Fruit fly (Drosophila melanogaster) whole organism, embryonic: ENCODE measurements around the gene dpr18.

ENCODE experiments used
- Atf3 ChIP-seq: fragments of 200-800 bp; sonication (Bioruptor generic); optimal IDR thresholded peaks from 3 replicates; lab custom pipeline; 2016; ENCODE audit warnings: missing biosample characterization, missing genetic modification characterization
- CG10267 ChIP-seq: fragments of 200-800 bp; sonication (Bioruptor generic); optimal IDR thresholded peaks from 2 replicates; lab custom pipeline; 2018; ENCODE audit warnings: missing biosample characterization, mild to moderate bottlenecking, missing genetic modification characterization, moderate library complexity
- CG10959 ChIP-seq: fragments of 200-800 bp; sonication (Bioruptor generic); IDR thresholded peaks from 2 replicates; pipeline ENCODE4 v1.3.6; 2022; ENCODE audit warnings: missing biosample characterization, missing genetic modification characterization
- CG13624 ChIP-seq: fragments of 200-800 bp; sonication (Bioruptor generic); optimal IDR thresholded peaks from 2 replicates; lab custom pipeline; 2016; ENCODE audit warnings: missing biosample characterization, missing genetic modification characterization
- CG17612 ChIP-seq: fragments of 200-800 bp; sonication (Bioruptor generic); IDR thresholded peaks from 2 replicates; pipeline ENCODE4 v1.3.6; 2022; ENCODE audit warnings: missing biosample characterization, missing genetic modification characterization
- CG17829 ChIP-seq: fragments of 200-800 bp; optimal IDR thresholded peaks from 2 replicates; lab custom pipeline; 2019; ENCODE audit warnings: missing biosample characterization, mild to moderate bottlenecking, missing genetic modification characterization, moderate library complexity
- CG1832 ChIP-seq: fragments of 200-800 bp; sonication (Bioruptor generic); optimal IDR thresholded peaks from 2 replicates; lab custom pipeline; 2017; ENCODE audit warnings: missing biosample characterization, mild to moderate bottlenecking, missing genetic modification characterization, inconsistent platforms
- CG18764 ChIP-seq: fragments of 200-800 bp; sonication (Bioruptor generic); optimal IDR thresholded peaks from 3 replicates; lab custom pipeline; 2016; ENCODE audit warnings: missing biosample characterization, missing genetic modification characterization
- CG2120 ChIP-seq: fragments of 200-800 bp; sonication (Bioruptor generic); optimal IDR thresholded peaks from 3 replicates; lab custom pipeline; 2016; ENCODE audit warnings: missing biosample characterization, missing genetic modification characterization
- CG30020 ChIP-seq: fragments of 200-800 bp; optimal IDR thresholded peaks from 2 replicates; lab custom pipeline; 2019; ENCODE audit warnings: missing biosample characterization, mild to moderate bottlenecking, missing genetic modification characterization, moderate library complexity
- CG31388 ChIP-seq: fragments of 200-800 bp; sonication (Bioruptor generic); optimal IDR thresholded peaks from 2 replicates; lab custom pipeline; 2016; ENCODE audit warnings: missing biosample characterization, missing genetic modification characterization
- CG3407 ChIP-seq: fragments of 200-800 bp; sonication (Bioruptor generic); optimal IDR thresholded peaks from 2 replicates; lab custom pipeline; 2018; ENCODE audit warnings: missing biosample characterization, mild to moderate bottlenecking, missing genetic modification characterization
- CG4360 ChIP-seq: fragments of 200-800 bp; sonication (Bioruptor generic); IDR thresholded peaks from 2 replicates; pipeline ENCODE4 v1.3.6; 2022; ENCODE audit warnings: missing biosample characterization, missing genetic modification characterization
- CG5180 ChIP-seq: fragments of 200-800 bp; sonication (Bioruptor generic); optimal IDR thresholded peaks from 3 replicates; lab custom pipeline; 2017; ENCODE audit warnings: missing biosample characterization, missing genetic modification characterization, mild to moderate bottlenecking, moderate library complexity, missing genetic modification reagents
- CG5953 ChIP-seq: fragments of 200-800 bp; sonication (Bioruptor generic); IDR thresholded peaks from 2 replicates; pipeline ENCODE4 v1.3.6; 2022; ENCODE audit warnings: missing biosample characterization, missing genetic modification characterization
- CG7357 ChIP-seq: fragments of 200-800 bp; sonication (Bioruptor generic); IDR thresholded peaks from 3 replicates; pipeline ENCODE4 v1.3.6; 2022; ENCODE audit warnings: missing biosample characterization, missing genetic modification characterization
- CG7839 ChIP-seq: fragments of 200-800 bp; sonication (Bioruptor generic); optimal IDR thresholded peaks from 3 replicates; lab custom pipeline; 2018; ENCODE audit warnings: missing biosample characterization, mild to moderate bottlenecking, missing genetic modification characterization, moderate library complexity
- Chrac-16 ChIP-seq: fragments of 200-800 bp; sonication (Bioruptor generic); optimal IDR thresholded peaks from 3 replicates; lab custom pipeline; 2016; ENCODE audit warnings: missing biosample characterization, missing genetic modification characterization
- Dll ChIP-seq: fragments of 200-800 bp; sonication (Bioruptor generic); IDR thresholded peaks from 4 replicates; pipeline ENCODE4 v1.3.6; 2022; ENCODE audit warnings: missing biosample characterization, missing genetic modification characterization; ENCODE audit not compliant: partially characterized antibody
- E2f1 ChIP-seq: fragments of 200-800 bp; sonication (Bioruptor generic); IDR thresholded peaks from 2 replicates; pipeline ENCODE4 v1.3.6; 2022; ENCODE audit warnings: missing biosample characterization, missing genetic modification characterization
- Ets97D ChIP-seq: fragments of 200-800 bp; sonication (Bioruptor generic); optimal IDR thresholded peaks from 3 replicates; lab custom pipeline; 2016; ENCODE audit warnings: missing biosample characterization, missing genetic modification characterization
- HHEX ChIP-seq: fragments of 200-800 bp; sonication (Bioruptor generic); optimal IDR thresholded peaks from 3 replicates; lab custom pipeline; 2017; ENCODE audit warnings: missing biosample characterization, mild to moderate bottlenecking, missing genetic modification characterization, missing genetic modification reagents
- Hr3 ChIP-seq: fragments of 200-800 bp; sonication (Bioruptor generic); optimal IDR thresholded peaks from 3 replicates; lab custom pipeline; 2016; ENCODE audit warnings: missing biosample characterization, missing genetic modification characterization
- Hr78 ChIP-seq, 2 experiments: fragments of 200-800 bp in 1 of 2; fragments of >200 bp in 1 of 2; sonication (Bioruptor generic) in 1 of 2; optimal IDR thresholded peaks; 2 replicates each; lab custom pipeline; 2017 to 2019; ENCODE audit warnings: missing biosample characterization in 2 of 2, missing genetic modification characterization in 2 of 2, mild to moderate bottlenecking in 1 of 2, moderate library complexity in 1 of 2
- Scr ChIP-seq: fragments of 200-800 bp; sonication (Bioruptor generic); IDR thresholded peaks from 2 replicates; pipeline ENCODE4 v1.3.6; 2022; ENCODE audit warnings: missing biosample characterization, missing genetic modification characterization; ENCODE audit not compliant: partially characterized antibody
- Sox102F ChIP-seq: fragments of 200-800 bp; sonication (Bioruptor generic); optimal IDR thresholded peaks from 2 replicates; lab custom pipeline; 2018; ENCODE audit warnings: missing biosample characterization, mild to moderate bottlenecking, missing genetic modification characterization, moderate library complexity
- TFAM ChIP-seq: fragments of 200-800 bp; sonication (Bioruptor generic); optimal IDR thresholded peaks from 2 replicates; lab custom pipeline; 2017; ENCODE audit warnings: missing biosample characterization, missing genetic modification characterization, inconsistent platforms
- ara ChIP-seq: fragments of 200-800 bp; sonication (Bioruptor generic); IDR thresholded peaks from 2 replicates; pipeline ENCODE4 v1.3.6; 2022; ENCODE audit warnings: missing biosample characterization, missing genetic modification characterization
- bbx ChIP-seq: fragments of 200-800 bp; sonication (Bioruptor generic); IDR thresholded peaks from 2 replicates; pipeline ENCODE4 v1.3.6; 2022; ENCODE audit warnings: missing biosample characterization, missing genetic modification characterization; ENCODE audit not compliant: partially characterized antibody
- caup ChIP-seq: fragments of 200-800 bp; sonication (Bioruptor generic); optimal IDR thresholded peaks from 3 replicates; lab custom pipeline; 2017; ENCODE audit warnings: missing biosample characterization, mild to moderate bottlenecking, missing genetic modification characterization, moderate library complexity; ENCODE audit not compliant: severe bottlenecking
- chif ChIP-seq, 2 experiments: fragments of 200-800 bp; sonication (Bioruptor generic); optimal IDR thresholded peaks; 3 replicates each; lab custom pipeline; 2016; ENCODE audit warnings: missing biosample characterization in 2 of 2, missing genetic modification characterization in 2 of 2
- en ChIP-seq: fragments of 200-800 bp; sonication (Bioruptor generic); optimal IDR thresholded peaks from 2 replicates; lab custom pipeline; 2016; ENCODE audit warnings: missing biosample characterization, missing genetic modification characterization
- ftz-f1 ChIP-seq: fragments of 200-800 bp; sonication (Bioruptor generic); optimal IDR thresholded peaks from 2 replicates; lab custom pipeline; 2016; ENCODE audit warnings: missing biosample characterization, missing genetic modification characterization
- grn ChIP-seq: fragments of 200-800 bp; sonication (Bioruptor generic); optimal IDR thresholded peaks from 3 replicates; lab custom pipeline; 2017; ENCODE audit warnings: missing biosample characterization, missing genetic modification characterization
- jing ChIP-seq: fragments of 200-800 bp; sonication (Bioruptor generic); optimal IDR thresholded peaks from 2 replicates; lab custom pipeline; 2018; ENCODE audit warnings: missing biosample characterization, mild to moderate bottlenecking, missing genetic modification characterization
- kay ChIP-seq: fragments of 200-800 bp; sonication (Bioruptor generic); optimal IDR thresholded peaks from 2 replicates; lab custom pipeline; 2016; ENCODE audit warnings: missing biosample characterization, missing genetic modification characterization
- kni ChIP-seq: fragments of 200-800 bp; sonication (Bioruptor generic); optimal IDR thresholded peaks from 3 replicates; lab custom pipeline; 2017; ENCODE audit warnings: mild to moderate bottlenecking, missing biosample characterization, missing genetic modification reagents, missing genetic modification characterization
- lbe ChIP-seq: fragments of 200-800 bp; sonication (Bioruptor generic); optimal IDR thresholded peaks from 2 replicates; lab custom pipeline; 2016; ENCODE audit warnings: missing biosample characterization, mild to moderate bottlenecking, missing genetic modification characterization
- lola ChIP-seq, 3 experiments: fragments of >200 bp in 2 of 3; fragments of 200-800 bp in 1 of 3; sonication (Bioruptor generic) in 1 of 3; optimal IDR thresholded peaks; 2 replicates each; lab custom pipeline; 2017 to 2019; ENCODE audit warnings: missing biosample characterization in 3 of 3, missing genetic modification characterization in 3 of 3, mild to moderate bottlenecking in 1 of 3, moderate library complexity in 1 of 3
- phol ChIP-seq: fragments of 200-800 bp; sonication (Bioruptor generic); optimal IDR thresholded peaks from 3 replicates; lab custom pipeline; 2018; ENCODE audit warnings: missing biosample characterization, mild to moderate bottlenecking, missing genetic modification characterization, moderate library complexity
- ranshi ChIP-seq: fragments of 200-800 bp; sonication (Bioruptor generic); IDR thresholded peaks from 2 replicates; pipeline ENCODE4 v1.3.6; 2022; ENCODE audit warnings: missing biosample characterization, missing genetic modification characterization
- salm ChIP-seq: fragments of 200-800 bp; sonication (Bioruptor generic); optimal IDR thresholded peaks from 2 replicates; lab custom pipeline; 2018; ENCODE audit warnings: missing biosample characterization, mild to moderate bottlenecking, missing genetic modification characterization
- schlank ChIP-seq: fragments of 200-800 bp; sonication (Bioruptor generic); optimal IDR thresholded peaks from 2 replicates; lab custom pipeline; 2018; ENCODE audit warnings: missing biosample characterization, mild to moderate bottlenecking, missing genetic modification characterization
- slou ChIP-seq: fragments of 200-800 bp; sonication (Bioruptor generic); optimal IDR thresholded peaks from 3 replicates; lab custom pipeline; 2016; ENCODE audit warnings: missing biosample characterization, missing genetic modification characterization
- slp2 ChIP-seq: fragments of 200-800 bp; sonication (Bioruptor generic); optimal IDR thresholded peaks from 2 replicates; lab custom pipeline; 2016; ENCODE audit warnings: missing biosample characterization, missing genetic modification characterization
- sob ChIP-seq: fragments of 200-800 bp; sonication (Bioruptor generic); IDR thresholded peaks from 2 replicates; pipeline ENCODE4 v1.3.6; 2022; ENCODE audit warnings: missing biosample characterization, missing genetic modification characterization
- tio ChIP-seq: fragments of 200-800 bp; sonication (Bioruptor generic); optimal IDR thresholded peaks from 2 replicates; lab custom pipeline; 2017; ENCODE audit warnings: missing biosample characterization, missing genetic modification characterization, inconsistent platforms
- unc-4 ChIP-seq: fragments of 200-800 bp; sonication (Bioruptor generic); IDR thresholded peaks from 2 replicates; pipeline ENCODE4 v1.3.6; 2022; ENCODE audit warnings: missing biosample characterization, missing genetic modification characterization; ENCODE audit not compliant: partially characterized antibody
- z ChIP-seq: fragments of 200-800 bp; sonication (Bioruptor generic); IDR thresholded peaks from 3 replicates; pipeline ENCODE4 v1.3.6; 2022; ENCODE audit warnings: missing biosample characterization, missing genetic modification characterization

Gene dpr18

dm6 chrX:16091431-16091990, 28.0 kb downstream of the dpr18 start, which contains the start of gene Tob (continued):
- TF ChIP-seq CG3407 (GFP tag; lab: Kevin White, UChicago) (no peak), en (GFP tag; lab: Kevin White, UChicago) (no peak), caup (GFP tag; lab: Kevin White, UChicago) (peak; percentile 47), bbx (GFP tag; lab: Robert Waterston, UW) (no peak; the same call in 1 of the 2 replicates), jing (GFP tag; lab: Kevin White, UChicago) (no peak), sob (GFP tag; lab: Robert Waterston, UW) (peak; percentile 36; the same call in 1 of the 2 replicates), CG7839 (peak; percentile 32), TFAM (GFP tag; lab: Kevin White, UChicago) (no peak), CG31388 (no peak), CG5180 (no peak), CG10959 (no peak), Dll (GFP tag; lab: Robert Waterston, UW) (0 out of 4 replicates have a peak, but pooled peaks have one; percentile 21), E2f1 (GFP tag; lab: Robert Waterston, UW) (no peak), CG2120 (GFP tag; lab: Kevin White, UChicago) (peak; percentile 4), CG5953 (no peak), Chrac-16 (GFP tag; lab: Kevin White, UChicago) (no peak), lbe (GFP tag; lab: Kevin White, UChicago) (no peak), kay (no peak), tio (no peak), salm (tag; lab: Kevin White, UChicago) (no peak), grn (no peak), chif (GFP tag; optimal IDR thresholded peaks at IDR 0.05; lab: Kevin White, UChicago) (no peak), ftz-f1 (GFP tag; lab: Kevin White, UChicago) (no peak), lola (GFP tag; optimal IDR thresholded peaks at IDR 0.05; lab: Kevin White, UChicago) (no peak), ranshi (no peak), Atf3 (GFP tag; lab: Kevin White, UChicago) (no peak), kni (GFP tag; lab: Kevin White, UChicago) (peak; percentile 71), ara (GFP tag; lab: Robert Waterston, UW) (0 out of 2 replicates have a peak, but pooled peaks have one; percentile 29), Scr (GFP tag; lab: Robert Waterston, UW) (peak; percentile 12; the same call in 1 of the 2 replicates), CG17612 (GFP tag; lab: Robert Waterston, UW) (no peak), phol (tag; lab: Kevin White, UChicago) (peak; percentile 18), CG13624 (GFP tag; lab: Kevin White, UChicago) (peak; percentile 24), Sox102F (GFP tag; lab: Kevin White, UChicago) (peak; percentile 20), unc-4 (GFP tag; lab: Robert Waterston, UW) (0 out of 2 replicates have a peak, but pooled peaks have one; percentile 26), slp2 (GFP tag; lab: Kevin White, UChicago) (no peak), CG10267 (tag; lab: Kevin White, UChicago) (no peak), CG30020 (no peak), HHEX (GFP tag; lab: Kevin White, UChicago) (no peak), CG18764 (GFP tag; lab: Kevin White, UChicago) (no peak), slou (GFP tag; lab: Kevin White, UChicago) (no peak), Ets97D (GFP tag; lab: Kevin White, UChicago) (no peak), CG7357 (no peak), CG4360 (peak; percentile 82), Hr3 (GFP tag; lab: Kevin White, UChicago) (no peak), CG17829 (tag; lab: Kevin White, UChicago) (peak; percentile 17), z (GFP tag; lab: Robert Waterston, UW) (0 out of 3 replicates have a peak, but pooled peaks have one; percentile 18), CG1832 (GFP tag; lab: Kevin White, UChicago) (peak; percentile 72), Hr78 (GFP tag; optimal IDR thresholded peaks at IDR 0.05; lab: Kevin White, UChicago) (peak in 1 of 2 experiments; percentile 29), schlank (tag; lab: Kevin White, UChicago) (no peak)
